Fruit fly (Drosophila melanogaster): Measurements from ENCODE around the gene CG4174.

Gene CG4174

dm6 chr3L:18625786-18626185 is 8.0 kb upstream of the CG4174 start, which contains the start of gene MYPT-75D (continued):
- TF ChIP-seq stc (GFP tag; IDR thresholded peaks at IDR 0.05), result no peak
- peak; percentile 80 for TF ChIP-seq CG7963 (GFP tag; IDR thresholded peaks at IDR 0.05; ENCODE audit: partially characterized antibody)
- peak; percentile 27 for TF ChIP-seq grau (tag; optimal IDR thresholded peaks at IDR 0.05)
- peak; percentile 36 for TF ChIP-seq D19A (tag; optimal IDR thresholded peaks at IDR 0.05)
- TF ChIP-seq bbx (GFP tag; IDR thresholded peaks at IDR 0.05; ENCODE audit: partially characterized antibody), result peak; percentile 97
- TF ChIP-seq ERR (GFP tag; optimal IDR thresholded peaks at IDR 0.05), result peak; percentile 20
- peak; percentile 2 for TF ChIP-seq CG1647 (GFP tag; optimal IDR thresholded peaks at IDR 0.05)
- no peak for TF ChIP-seq so (GFP tag; IDR thresholded peaks at IDR 0.05)
- TF ChIP-seq exex (tag; optimal IDR thresholded peaks at IDR 0.05), result peak; percentile 39
- peak; percentile 40 for TF ChIP-seq CG3163 (GFP tag; optimal IDR thresholded peaks at IDR 0.05)
- peak in 1 of 2 experiments; percentile 15 for TF ChIP-seq bsh (GFP tag; optimal IDR thresholded peaks at IDR 0.05)
- TF ChIP-seq Dfd (GFP tag; optimal IDR thresholded peaks at IDR 0.05), result no peak
- TF ChIP-seq Sry-β (GFP tag; optimal IDR thresholded peaks at IDR 0.05), result no peak
- no peak for TF ChIP-seq CG6683 (GFP tag; optimal IDR thresholded peaks at IDR 0.05)
- no peak for TF ChIP-seq ab (GFP tag; optimal IDR thresholded peaks at IDR 0.05)
- no peak for TF ChIP-seq Spps (tag; optimal IDR thresholded peaks at IDR 0.05)
- peak; percentile 28 for TF ChIP-seq YL-1 (GFP tag; optimal IDR thresholded peaks at IDR 0.05)
- no peak for TF ChIP-seq trh (GFP tag; optimal IDR thresholded peaks at IDR 0.05)
- no peak for TF ChIP-seq CG11695 (GFP tag; IDR thresholded peaks at IDR 0.05)
- peak; percentile 68 for TF ChIP-seq HmgZ (tag; optimal IDR thresholded peaks at IDR 0.05)
- no peak for TF ChIP-seq dmrt99B (tag; optimal IDR thresholded peaks at IDR 0.05)
- TF ChIP-seq Abd-B (GFP tag; optimal IDR thresholded peaks at IDR 0.05), result no peak
- TF ChIP-seq mld (GFP tag; IDR thresholded peaks at IDR 0.05; ENCODE audit: partially characterized antibody), result peak; percentile 54; the same call in 1 of the 3 replicates
- TF ChIP-seq Adf1 (GFP tag; IDR thresholded peaks at IDR 0.05), result peak; percentile 39; the same call in 1 of the 2 replicates
- TF ChIP-seq MTF-1 (GFP tag; optimal IDR thresholded peaks at IDR 0.05; ENCODE audit: borderline replicate concordance), result peak; percentile 30
- TF ChIP-seq gem (tag; optimal IDR thresholded peaks at IDR 0.05), result no peak
- no peak for TF ChIP-seq CG15073 (GFP tag; optimal IDR thresholded peaks at IDR 0.05)
- TF ChIP-seq CG31224 (GFP tag; IDR thresholded peaks at IDR 0.05), result no peak
- peak; percentile 2 for TF ChIP-seq HLH54F (GFP tag; optimal IDR thresholded peaks at IDR 0.05)
- peak in 1 of 2 experiments; percentile 42 for TF ChIP-seq insv (GFP tag; optimal IDR thresholded peaks at IDR 0.05)
- TF ChIP-seq trem (tag; optimal IDR thresholded peaks at IDR 0.05), result peak; percentile 78
- no peak for TF ChIP-seq CG13775 (GFP tag; optimal IDR thresholded peaks at IDR 0.05)
- no peak for TF ChIP-seq tgo (GFP tag; IDR thresholded peaks at IDR 0.05)
- peak; percentile 43 for TF ChIP-seq CG13296 (GFP tag; optimal IDR thresholded peaks at IDR 0.05)
- TF ChIP-seq Lpt (GFP tag; optimal IDR thresholded peaks at IDR 0.05), result no peak
- TF ChIP-seq oc (tag; optimal IDR thresholded peaks at IDR 0.05), result peak; percentile 4
- TF ChIP-seq Dref (GFP tag; IDR thresholded peaks at IDR 0.05), result peak; percentile 83
- TF ChIP-seq CG4282 (GFP tag; optimal IDR thresholded peaks at IDR 0.05), result peak; percentile 41
- no peak for TF ChIP-seq lmd (GFP tag; IDR thresholded peaks at IDR 0.05)
- no peak for TF ChIP-seq CG12744 (GFP tag; optimal IDR thresholded peaks at IDR 0.05)
- no peak for TF ChIP-seq ftz-f1 (GFP tag; optimal IDR thresholded peaks at IDR 0.05)
- TF ChIP-seq fru (optimal IDR thresholded peaks at IDR 0.05), result no peak
- TF ChIP-seq CG8765 (GFP tag; IDR thresholded peaks at IDR 0.05), result no peak
- TF ChIP-seq disco-r (GFP tag; optimal IDR thresholded peaks at IDR 0.05), result no peak
- no peak for TF ChIP-seq CG11093 (GFP tag; IDR thresholded peaks at IDR 0.05)
- TF ChIP-seq HHEX (GFP tag; optimal IDR thresholded peaks at IDR 0.05), result no peak
- TF ChIP-seq CG30403 (GFP tag; optimal IDR thresholded peaks at IDR 0.05), result no peak
- TF ChIP-seq CG14710 (tag; optimal IDR thresholded peaks at IDR 0.05), result peak; percentile 51
- TF ChIP-seq hbn (GFP tag; IDR thresholded peaks at IDR 0.05; ENCODE audit: partially characterized antibody), result peak; percentile 93
- no peak for TF ChIP-seq Hr39 (optimal IDR thresholded peaks at IDR 0.05)
- peak; percentile 47 for TF ChIP-seq Meics (GFP tag; optimal IDR thresholded peaks at IDR 0.05)
- TF ChIP-seq Pdp1 (GFP tag; optimal IDR thresholded peaks at IDR 0.05), result peak in 1 of 2 experiments; percentile 56

Measured in whole organism, embryonic.